Fruit fly (Drosophila melanogaster): ENCODE results near the gene p38c.
A peak's percentile ranks its signal among the peaks of the same experiment; 100 is the strongest.

Gene p38c

DNA sequence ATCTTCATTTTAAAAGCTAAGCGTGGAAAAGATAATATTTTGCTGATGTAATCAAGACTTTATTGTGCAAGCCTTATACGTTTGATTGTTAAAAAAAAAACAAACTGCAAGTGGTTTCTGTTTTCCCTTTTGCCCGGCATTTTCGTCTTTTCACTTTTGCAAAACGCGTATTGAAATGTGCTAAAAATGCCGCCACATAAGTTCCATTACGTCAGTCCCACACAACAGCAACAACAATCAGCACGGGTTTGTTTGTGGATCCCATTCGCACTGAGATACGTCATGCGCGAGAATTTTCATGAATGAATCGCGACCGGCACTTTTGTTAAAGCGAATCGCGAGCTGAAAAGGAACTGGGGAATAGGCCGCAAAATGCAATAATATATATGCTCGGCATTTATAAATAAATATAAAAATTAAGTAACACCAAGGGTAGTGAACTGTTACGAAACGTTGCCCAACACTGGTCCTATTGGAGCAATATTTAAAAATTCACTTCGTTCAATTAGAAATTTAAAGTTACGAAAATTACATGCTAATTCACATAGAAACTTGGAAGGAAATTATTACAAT is 43.9 kb downstream of the p38c start (continued):
- TF ChIP-seq CG4854 (GFP tag; optimal IDR thresholded peaks at IDR 0.05) = peak; percentile 60
- no peak for TF ChIP-seq peb (GFP tag; IDR thresholded peaks at IDR 0.05)
- no peak for TF ChIP-seq dimm (GFP tag; IDR thresholded peaks at IDR 0.05)
- TF ChIP-seq stc (GFP tag; IDR thresholded peaks at IDR 0.05) = no peak
- TF ChIP-seq Ssrp (tag; optimal IDR thresholded peaks at IDR 0.05) = peak; percentile 17
- no peak for TF ChIP-seq CG31388 (GFP tag; optimal IDR thresholded peaks at IDR 0.05)
- TF ChIP-seq CG9727 (GFP tag; optimal IDR thresholded peaks at IDR 0.05) = peak; percentile 32
- peak; percentile 64 for TF ChIP-seq CG18011 (GFP tag; optimal IDR thresholded peaks at IDR 0.05)
- no peak for TF ChIP-seq gce (GFP tag; IDR thresholded peaks at IDR 0.05)
- peak; percentile 82 for TF ChIP-seq corto (GFP tag; optimal IDR thresholded peaks at IDR 0.05)
- TF ChIP-seq Med (GFP tag) = peak; percentile 94
- peak; percentile 37 for TF ChIP-seq grau (tag; optimal IDR thresholded peaks at IDR 0.05)
- no peak for TF ChIP-seq CG7963 (GFP tag; IDR thresholded peaks at IDR 0.05; ENCODE audit: partially characterized antibody)
- TF ChIP-seq CG9932 (GFP tag; IDR thresholded peaks at IDR 0.05) = no peak
- TF ChIP-seq abd-A (tag; optimal IDR thresholded peaks at IDR 0.05) = no peak
- peak; percentile 52 for TF ChIP-seq Fer3 (tag; optimal IDR thresholded peaks at IDR 0.05)
- no peak for TF ChIP-seq CG17802 (tag; optimal IDR thresholded peaks at IDR 0.05)
- TF ChIP-seq klu (GFP tag; IDR thresholded peaks at IDR 0.05) = no peak
- TF ChIP-seq CG1529 (GFP tag; optimal IDR thresholded peaks at IDR 0.05) = peak; percentile 17
- TF ChIP-seq Dad (GFP tag; optimal IDR thresholded peaks at IDR 0.05) = peak; percentile 45
- no peak for TF ChIP-seq Hey (tag; optimal IDR thresholded peaks at IDR 0.05)
- TF ChIP-seq fd64A (GFP tag; optimal IDR thresholded peaks at IDR 0.05) = no peak
- TF ChIP-seq grn (GFP tag; optimal IDR thresholded peaks at IDR 0.05) = no peak
- peak; percentile 13 for TF ChIP-seq org-1 (GFP tag; optimal IDR thresholded peaks at IDR 0.05)
- TF ChIP-seq danr (GFP tag; IDR thresholded peaks at IDR 0.05) = no peak
- no peak for TF ChIP-seq Gug (GFP tag; IDR thresholded peaks at IDR 0.05)
- TF ChIP-seq CG10209 (GFP tag; optimal IDR thresholded peaks at IDR 0.05) = peak; percentile 39
- TF ChIP-seq ATbp (GFP tag; optimal IDR thresholded peaks at IDR 0.05) = peak; percentile 47
- TF ChIP-seq Dip3 (GFP tag; optimal IDR thresholded peaks at IDR 0.05) = peak; percentile 43
- TF ChIP-seq Jarid2 (GFP tag; optimal IDR thresholded peaks at IDR 0.05) = no peak
- TF ChIP-seq CG10274 (GFP tag; optimal IDR thresholded peaks at IDR 0.05) = no peak
- no peak for TF ChIP-seq vfl (GFP tag; optimal IDR thresholded peaks at IDR 0.05)
- TF ChIP-seq ind (GFP tag; optimal IDR thresholded peaks at IDR 0.05) = peak; percentile 42
- TF ChIP-seq jing (GFP tag; optimal IDR thresholded peaks at IDR 0.05) = no peak
- no peak for TF ChIP-seq Stat92E (GFP tag; optimal IDR thresholded peaks at IDR 0.05)
- peak; percentile 25 for TF ChIP-seq Bdp1 (GFP tag; optimal IDR thresholded peaks at IDR 0.05)
- no peak for TF ChIP-seq CG14050 (GFP tag; IDR thresholded peaks at IDR 0.05)
- TF ChIP-seq CG30431 (GFP tag; optimal IDR thresholded peaks at IDR 0.05) = no peak
- TF ChIP-seq CG13123 (GFP tag; optimal IDR thresholded peaks at IDR 0.05) = peak; percentile 8
- no peak for TF ChIP-seq CG14667 (GFP tag; IDR thresholded peaks at IDR 0.05)
- no peak for TF ChIP-seq Bgb (GFP tag; IDR thresholded peaks at IDR 0.05; ENCODE audit: partially characterized antibody)
- peak; percentile 50 for TF ChIP-seq CG5245 (GFP tag; optimal IDR thresholded peaks at IDR 0.05)
- no peak for TF ChIP-seq CG32767 (GFP tag; IDR thresholded peaks at IDR 0.05)
- peak; percentile 91 for TF ChIP-seq sens (GFP tag)
- no peak for TF ChIP-seq NFAT (GFP tag; IDR thresholded peaks at IDR 0.05)
- TF ChIP-seq CG15601 (tag; optimal IDR thresholded peaks at IDR 0.05) = no peak
- TF ChIP-seq Sin3A (optimal IDR thresholded peaks at IDR 0.05) = no peak
- TF ChIP-seq CG17612 (GFP tag; IDR thresholded peaks at IDR 0.05) = no peak
- peak; percentile 4 for TF ChIP-seq CoRest (tag; optimal IDR thresholded peaks at IDR 0.05)
- no peak for TF ChIP-seq CG11560 (tag; IDR thresholded peaks at IDR 0.05)
- no peak for TF ChIP-seq Dfd (GFP tag; optimal IDR thresholded peaks at IDR 0.05)
- TF ChIP-seq Poxn (GFP tag; IDR thresholded peaks at IDR 0.05) = no peak

Measured in whole organism, embryonic.